Fruit fly (Drosophila melanogaster) Kc167 (cell line): ENCODE measurements around the gene Ns3.

Experiments used
- Myc ChIP-seq: fragments of >200 bp; optimal IDR thresholded peaks from 2 replicates; lab custom pipeline; 2017; ENCODE audit warnings: missing external identifiers
- Sin3A ChIP-seq: fragments of >200 bp; optimal IDR thresholded peaks from 2 replicates; lab custom pipeline; 2018; ENCODE audit warnings: missing external identifiers
- h ChIP-seq: fragments of >200 bp; optimal IDR thresholded peaks from 3 replicates; lab custom pipeline; 2018; ENCODE audit warnings: missing external identifiers
- insv ChIP-seq: fragments of >200 bp; optimal IDR thresholded peaks from 3 replicates; lab custom pipeline; 2018; ENCODE audit warnings: missing external identifiers
- psq ChIP-seq: fragments of >200 bp; optimal IDR thresholded peaks from 2 replicates; lab custom pipeline; 2017; ENCODE audit warnings: missing external identifiers
- ttk ChIP-seq: sonication (Bioruptor generic); optimal IDR thresholded peaks from 2 replicates; lab custom pipeline; 2017; ENCODE audit warnings: missing external identifiers

Ns3 gene

DNA sequence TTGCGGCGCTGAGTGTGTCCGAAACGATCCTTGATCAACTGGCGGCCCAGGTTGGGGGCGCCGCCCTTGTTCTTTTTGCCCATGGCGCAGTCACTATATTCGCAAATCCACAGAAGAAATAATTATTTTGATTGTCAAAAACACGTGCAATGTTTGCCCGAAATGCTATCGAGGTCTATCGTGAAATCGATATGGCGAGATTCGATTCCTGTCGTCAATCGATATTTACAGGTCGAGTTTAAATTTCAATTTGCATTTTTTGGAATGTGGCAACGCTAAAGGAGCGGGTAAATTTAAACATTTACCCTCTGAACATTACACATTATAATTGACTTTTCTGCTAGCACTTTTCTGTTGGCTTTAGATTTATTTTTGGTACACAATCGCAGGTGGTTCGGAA lies at the start of gene Ns3:
Gene Ns3 (minus strand): TSS at position 188 of the 400 bp plus-strand sequence.
- TF ChIP-seq Myc (no peak), Sin3A (lab: Kevin White, UChicago) (no peak), insv (no peak), ttk (lab: Kevin White, UChicago) (no peak), psq (lab: Kevin White, UChicago) (no peak), h (lab: Kevin White, UChicago) (no peak)

DNA sequence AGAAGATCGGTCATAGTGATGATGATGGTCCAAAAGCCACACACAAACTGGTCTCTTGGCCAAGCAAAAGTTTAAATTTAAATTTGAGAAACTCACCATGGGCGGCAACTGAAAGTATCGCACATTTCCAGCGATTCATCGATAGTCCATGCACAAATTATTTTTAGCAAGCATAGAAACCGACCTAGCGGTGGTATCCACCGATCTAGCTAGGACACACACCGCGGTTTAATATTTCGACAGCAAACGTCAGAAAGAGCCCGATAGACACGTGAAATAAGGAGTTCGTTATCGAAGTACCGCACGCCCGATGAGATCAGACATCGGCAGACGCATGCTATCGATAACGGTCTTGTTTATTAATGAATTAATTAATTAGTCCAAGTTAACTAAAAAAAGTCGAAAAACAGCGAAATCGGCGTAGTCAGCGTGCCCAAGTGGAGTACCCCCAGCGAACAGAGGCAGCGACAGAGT lies 48.8 kb upstream of the Ns3 start, which contains the start of gene CG14795:
Gene CG14795 (minus strand): TSS at position 51 of the 474 bp plus-strand sequence.
- TF ChIP-seq Myc (no peak), h (lab: Kevin White, UChicago) (no peak), insv (no peak), psq (lab: Kevin White, UChicago) (no peak), ttk (lab: Kevin White, UChicago) (no peak), Sin3A (lab: Kevin White, UChicago) (no peak)

DNA sequence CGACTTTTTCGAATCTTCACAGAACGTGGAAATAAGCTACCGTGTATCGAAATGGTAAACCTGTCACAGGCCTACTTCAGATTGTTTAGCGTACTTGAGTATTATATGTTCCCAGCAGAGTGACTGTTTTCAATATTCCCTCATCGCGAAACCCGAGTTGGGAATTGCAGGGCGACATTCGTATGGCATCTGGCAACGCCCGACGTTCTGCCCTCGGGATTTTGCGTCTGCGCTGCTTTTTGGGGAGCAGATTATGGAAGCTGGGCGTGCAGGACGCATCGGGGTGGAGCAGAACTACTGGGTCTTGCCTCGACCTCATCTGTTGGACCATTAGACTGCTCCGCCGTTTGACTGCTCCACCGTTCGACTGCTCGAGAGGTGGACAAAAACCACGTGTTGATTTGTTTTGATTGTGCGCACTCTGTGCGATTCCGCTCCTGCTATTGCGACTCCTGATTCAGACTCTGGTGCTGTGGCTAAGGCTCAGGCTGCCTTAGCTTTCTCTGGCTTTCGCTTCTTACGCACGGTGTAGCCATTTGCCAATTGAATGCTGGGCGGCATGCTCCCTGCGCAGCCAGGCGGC lies 44.3 kb upstream of the Ns3 start:
- TF ChIP-seq ttk (lab: Kevin White, UChicago), result no peak
- no peak for TF ChIP-seq insv
- TF ChIP-seq psq (lab: Kevin White, UChicago), result no peak
- no peak for TF ChIP-seq Myc
- no peak for TF ChIP-seq Sin3A (lab: Kevin White, UChicago)
- TF ChIP-seq h (lab: Kevin White, UChicago), result no peak

DNA sequence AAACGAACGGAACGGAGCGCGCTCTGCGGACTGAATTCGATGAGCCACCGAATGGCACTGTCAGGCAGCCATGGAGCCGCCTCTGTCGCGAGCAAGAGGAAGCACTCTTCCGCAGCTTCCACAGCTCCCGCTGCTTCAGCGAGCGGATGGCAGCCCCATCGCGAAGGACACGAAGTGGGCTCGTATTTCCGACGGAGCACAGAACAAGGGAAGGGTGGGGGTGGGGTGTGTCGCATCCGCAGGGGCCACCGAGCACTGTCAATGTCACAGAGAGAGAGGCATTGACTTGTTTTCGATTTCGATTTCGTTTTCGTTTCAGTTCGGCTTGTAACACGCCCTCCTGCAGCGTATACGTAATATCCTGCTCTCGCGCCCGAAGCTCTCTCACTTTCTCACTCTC lies 43.7 kb upstream of the Ns3 start, which contains the start of gene Nmdar2:
Gene Nmdar2 (minus strand): TSS at position 59 of the 400 bp plus-strand sequence.
- no peak for TF ChIP-seq Sin3A (lab: Kevin White, UChicago)
- TF ChIP-seq Myc, result no peak
- no peak for TF ChIP-seq insv
- TF ChIP-seq psq (lab: Kevin White, UChicago), result no peak
- no peak for TF ChIP-seq ttk (lab: Kevin White, UChicago)
- no peak for TF ChIP-seq h (lab: Kevin White, UChicago)

DNA sequence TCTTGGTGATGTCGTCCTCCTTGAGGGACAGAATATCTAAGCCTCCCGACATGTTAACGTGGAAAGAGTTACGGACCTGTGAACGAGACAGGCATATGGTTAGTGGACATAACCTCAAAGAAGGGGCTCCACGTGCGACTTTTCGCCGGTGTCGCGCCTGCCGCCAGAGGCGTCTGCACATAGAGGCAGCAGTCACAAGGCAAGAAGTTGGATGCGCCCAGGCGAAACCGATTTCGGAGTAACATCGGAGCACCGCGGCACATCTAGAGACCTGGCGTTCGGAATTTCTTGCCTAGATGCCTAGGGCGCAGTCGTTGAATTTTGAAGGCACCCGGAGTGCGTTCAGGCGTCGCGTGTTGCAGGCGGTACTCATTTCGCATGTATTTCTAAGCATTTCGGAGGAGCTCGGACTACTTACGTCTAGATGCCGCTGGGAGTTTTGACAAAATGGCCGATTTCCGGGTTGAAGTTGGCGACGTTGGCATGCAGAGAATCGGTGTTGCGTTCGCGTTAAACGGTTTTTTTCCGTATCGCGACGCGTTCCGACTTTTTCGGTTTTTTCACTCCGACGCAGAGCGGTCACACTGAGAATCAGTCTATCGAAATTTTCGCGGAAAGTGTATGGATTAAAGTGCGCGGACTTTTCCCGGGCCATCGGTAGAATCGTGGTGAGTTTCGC lies 19.0 kb upstream of the Ns3 start, which contains the start of the genes sta and inc:
Gene sta (minus strand): TSS at position 574 of the 679 bp plus-strand sequence.
Gene inc (plus strand): TSS at position 640 of the 679 bp plus-strand sequence.
- TF ChIP-seq psq (lab: Kevin White, UChicago) (no peak), ttk (lab: Kevin White, UChicago) (no peak), h (lab: Kevin White, UChicago) (no peak), Sin3A (lab: Kevin White, UChicago) (no peak), insv (no peak), Myc (no peak)

DNA sequence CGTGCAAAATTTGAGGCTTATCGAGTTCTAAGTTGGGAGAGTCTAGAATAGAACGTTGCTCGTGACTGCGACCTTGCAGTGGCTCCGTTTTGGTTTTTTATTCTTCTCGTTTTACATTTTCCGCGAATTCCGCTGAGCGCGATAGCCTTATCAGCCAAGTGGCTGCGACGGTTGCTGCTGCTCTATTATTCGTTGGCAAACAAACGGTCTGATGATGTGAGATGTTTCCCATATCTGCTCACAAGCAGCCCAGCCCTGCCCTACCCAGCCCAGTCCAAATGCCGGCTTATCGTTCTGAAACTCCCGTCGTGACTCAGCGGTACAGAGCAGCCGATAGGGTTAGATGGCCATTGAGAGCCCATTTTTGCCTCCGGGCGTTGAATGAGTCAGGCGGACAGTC lies 16.4 kb upstream of the Ns3 start:
- TF ChIP-seq insv, result no peak
- no peak for TF ChIP-seq h (lab: Kevin White, UChicago)
- no peak for TF ChIP-seq ttk (lab: Kevin White, UChicago)
- no peak for TF ChIP-seq psq (lab: Kevin White, UChicago)
- no peak for TF ChIP-seq Sin3A (lab: Kevin White, UChicago)
- no peak for TF ChIP-seq Myc

DNA sequence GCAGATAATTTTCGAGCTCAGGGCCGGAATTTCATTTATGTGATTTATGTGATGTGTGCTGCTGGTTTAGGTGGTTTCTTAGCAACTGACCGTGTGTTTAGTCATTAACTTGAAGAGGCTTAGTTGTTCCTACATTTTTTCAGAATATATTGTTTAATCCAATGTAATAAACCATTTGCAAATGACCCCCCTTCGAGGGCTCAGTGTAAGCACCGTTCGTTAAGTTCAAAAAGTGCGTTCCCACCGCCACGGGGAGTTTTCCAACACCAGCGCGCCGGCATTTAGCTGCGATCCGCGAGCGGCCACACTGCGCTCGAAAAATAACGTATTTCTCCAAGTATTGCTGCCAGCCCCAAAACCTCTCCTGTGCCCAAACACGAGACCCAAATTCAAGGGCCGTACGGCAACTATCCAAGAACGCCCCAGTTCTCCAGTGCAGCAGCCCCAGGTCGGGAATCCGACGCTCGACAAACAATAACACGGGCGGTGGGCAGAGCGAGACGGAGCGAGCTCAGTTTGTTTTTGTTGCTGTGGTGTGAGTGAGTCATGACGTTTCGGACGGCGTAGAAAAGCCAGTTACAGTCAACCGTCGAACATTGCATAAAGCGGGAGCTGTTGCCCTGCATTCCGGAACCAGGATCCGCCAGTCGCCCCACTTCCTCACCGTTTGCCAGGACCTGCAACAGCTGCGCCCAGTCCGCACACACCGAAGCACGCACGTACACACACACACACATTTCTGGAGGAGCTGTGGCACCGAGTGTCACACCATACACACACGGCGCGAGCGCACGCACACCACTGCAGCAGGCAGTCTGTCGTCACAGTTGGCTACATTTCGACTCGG lies 14.5 kb upstream of the Ns3 start, which contains the start of gene rush:
Gene rush (plus strand): TSS at position 277 of the 847 bp plus-strand sequence.
- TF ChIP-seq insv (no peak), ttk (lab: Kevin White, UChicago) (no peak), h (lab: Kevin White, UChicago) (no peak), Myc (no peak), Sin3A (lab: Kevin White, UChicago) (no peak), psq (lab: Kevin White, UChicago) (no peak)

DNA sequence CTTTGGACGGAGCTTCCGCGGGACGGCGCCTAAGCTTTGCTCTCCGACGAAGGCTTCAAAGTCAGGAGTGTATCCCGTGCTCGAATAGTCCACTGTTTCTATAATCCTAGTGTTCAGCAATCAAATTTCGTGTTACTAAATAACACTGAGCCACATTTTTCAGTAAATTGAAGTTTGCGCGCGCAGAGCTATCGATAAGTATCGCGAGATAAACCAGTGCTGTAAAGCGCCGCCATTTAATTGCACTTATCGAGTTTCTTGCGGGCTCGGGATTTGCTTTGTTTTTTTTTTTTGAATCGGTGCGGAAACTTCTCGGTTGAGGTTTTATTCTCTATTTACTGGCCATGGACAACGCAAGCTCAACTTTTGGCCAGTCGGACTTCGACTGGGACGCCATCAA lies 12.8 kb upstream of the Ns3 start, which contains the start of the genes Rab27 and mei-38:
Gene Rab27 (minus strand): TSS at position 127 of the 400 bp plus-strand sequence.
Gene mei-38 (plus strand): TSS at position 216 of the 400 bp plus-strand sequence.
- no peak for TF ChIP-seq h (lab: Kevin White, UChicago)
- no peak for TF ChIP-seq Myc
- no peak for TF ChIP-seq ttk (lab: Kevin White, UChicago)
- no peak for TF ChIP-seq insv
- no peak for TF ChIP-seq psq (lab: Kevin White, UChicago)
- no peak for TF ChIP-seq Sin3A (lab: Kevin White, UChicago)

DNA sequence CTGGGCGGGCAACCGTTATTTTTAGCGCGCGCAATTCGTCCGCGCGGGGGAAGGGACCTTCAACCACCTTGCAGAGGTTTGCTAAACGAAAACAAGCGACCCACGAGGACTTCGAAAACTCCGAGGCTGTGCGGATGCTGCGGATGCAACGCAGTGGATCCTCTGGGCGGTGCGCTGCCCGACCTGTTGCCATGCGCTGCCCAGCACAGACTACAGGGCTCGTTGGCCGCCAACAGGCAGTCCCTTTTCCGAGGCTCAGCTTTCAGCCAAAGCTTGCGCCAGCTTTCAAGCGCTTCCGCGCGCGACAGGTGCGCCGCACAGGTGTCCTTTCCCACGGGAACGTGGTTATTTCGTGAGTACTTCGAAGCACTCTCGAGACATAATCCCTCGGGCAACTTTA lies 12.4 kb upstream of the Ns3 start:
- TF ChIP-seq Myc, result no peak

DNA sequence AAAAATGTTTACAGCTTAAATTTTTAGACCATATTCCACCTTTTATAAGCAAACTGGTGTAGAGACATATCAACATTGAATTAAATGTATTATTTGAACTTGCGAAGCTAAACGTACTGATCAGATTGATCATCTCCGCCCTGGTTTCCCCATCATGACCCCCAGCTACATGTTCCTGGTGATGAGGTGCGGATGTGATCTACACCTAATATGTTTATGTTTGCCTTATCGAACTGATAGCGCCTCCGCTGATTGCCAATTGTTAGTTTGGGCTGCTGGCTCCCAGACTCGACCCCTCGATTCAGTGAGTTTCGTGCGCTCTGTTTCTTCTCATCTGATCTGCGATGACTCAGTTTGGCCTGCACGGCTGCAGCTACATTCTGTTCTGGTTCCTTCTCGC lies 8.2 kb upstream of the Ns3 start, which contains the start of gene CG14780:
Gene CG14780 (plus strand): TSS at position 301 of the 400 bp plus-strand sequence.
- TF ChIP-seq psq (lab: Kevin White, UChicago) (no peak), ttk (lab: Kevin White, UChicago) (no peak), h (lab: Kevin White, UChicago) (no peak), insv (no peak), Sin3A (lab: Kevin White, UChicago) (no peak), Myc (no peak)

DNA sequence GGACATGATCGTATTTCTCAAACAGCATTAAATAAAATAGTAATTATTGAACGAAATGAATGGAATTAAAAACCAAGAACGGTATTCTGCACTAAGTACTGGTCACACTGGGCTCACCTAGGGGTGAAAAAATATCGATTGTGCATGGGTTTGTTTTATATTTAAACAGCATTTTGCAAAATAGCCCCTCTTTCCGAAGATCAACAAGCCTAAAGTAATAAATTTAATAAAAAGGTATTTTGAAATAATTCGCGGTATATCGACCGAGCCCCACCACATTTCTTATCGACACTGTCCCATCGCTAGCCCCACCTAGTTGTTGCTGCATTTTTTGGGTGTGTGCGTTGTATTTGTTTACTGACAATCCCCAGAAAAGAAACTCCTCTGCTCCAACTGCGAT lies 6.5 kb upstream of the Ns3 start, which contains the start of gene pck:
Gene pck (plus strand): TSS at position 105 of the 400 bp plus-strand sequence.
- TF ChIP-seq h (lab: Kevin White, UChicago), result no peak
- TF ChIP-seq Myc, result no peak
- no peak for TF ChIP-seq ttk (lab: Kevin White, UChicago)
- no peak for TF ChIP-seq psq (lab: Kevin White, UChicago)
- no peak for TF ChIP-seq insv
- no peak for TF ChIP-seq Sin3A (lab: Kevin White, UChicago)
